Fruit fly (Drosophila melanogaster): ENCODE measurements around the gene CG31145.

- no peak for TF ChIP-seq Eip75B (GFP tag; optimal IDR thresholded peaks at IDR 0.05)
- TF ChIP-seq acj6 (GFP tag; optimal IDR thresholded peaks at IDR 0.05), result no peak
- peak; percentile 82 for TF ChIP-seq vri (GFP tag; optimal IDR thresholded peaks at IDR 0.05)
- no peak for TF ChIP-seq Eip93F (GFP tag; optimal IDR thresholded peaks at IDR 0.05)
- TF ChIP-seq CG31627 (GFP tag; optimal IDR thresholded peaks at IDR 0.05), result no peak
- TF ChIP-seq CG16779 (tag; optimal IDR thresholded peaks at IDR 0.05), result no peak
- TF ChIP-seq dac (GFP tag; optimal IDR thresholded peaks at IDR 0.05), result no peak
- no peak for TF ChIP-seq net (GFP tag; optimal IDR thresholded peaks at IDR 0.05)
- no peak for TF ChIP-seq eg (GFP tag; IDR thresholded peaks at IDR 0.05)
- TF ChIP-seq CG11762 (GFP tag; optimal IDR thresholded peaks at IDR 0.05; ENCODE audit: insufficient read depth), result no peak
- TF ChIP-seq Sox15 (GFP tag; optimal IDR thresholded peaks at IDR 0.05), result no peak
- TF ChIP-seq OdsH (GFP tag; optimal IDR thresholded peaks at IDR 0.05), result no peak
- no peak for TF ChIP-seq CG1621 (tag; optimal IDR thresholded peaks at IDR 0.05)
- no peak for TF ChIP-seq Lpt (GFP tag; optimal IDR thresholded peaks at IDR 0.05)
Observed at dm6 chr3R:23700304-23700767, 30.9 kb upstream of the CG31145 start, which contains the start of the genes CG31468 and Gba1a.

Data from whole organism, prepupa.